Worm (Caenorhabditis elegans): ENCODE data around the gene scav-4.

The scav-4 gene

DNA sequence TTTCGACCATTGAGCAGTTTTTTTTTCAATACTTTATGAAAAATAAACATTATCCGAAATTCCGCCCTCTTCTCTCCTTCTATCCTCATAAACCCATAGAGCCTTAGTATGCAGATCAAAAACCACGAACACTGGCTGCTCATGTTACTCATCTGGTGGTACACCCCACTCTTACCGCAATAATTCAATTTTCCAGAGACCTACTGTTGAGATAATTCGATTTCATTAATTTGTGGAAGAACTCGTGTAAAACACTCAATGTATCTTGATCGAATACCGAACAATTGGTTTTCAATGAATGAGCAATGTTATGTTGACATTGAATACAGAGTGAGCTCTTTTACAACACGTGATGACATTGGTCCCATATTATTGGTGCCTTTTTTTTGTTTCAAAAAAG is 39.9 kb downstream of the scav-4 start:
- TF ChIP-seq nhr-21 (tag; optimal IDR thresholded peaks at IDR 0.05) (no peak), Y55F3AM.14 (GFP tag; optimal IDR thresholded peaks at IDR 0.05) (no peak), fos-1 (tag; optimal IDR thresholded peaks at IDR 0.05) (no peak), nhr-129 (tag; optimal IDR thresholded peaks at IDR 0.05) (no peak), lin-39 (tag; optimal IDR thresholded peaks at IDR 0.05) (no peak), nhr-10 (tag; optimal IDR thresholded peaks at IDR 0.05) (no peak), blmp-1 (tag; optimal IDR thresholded peaks at IDR 0.05; ENCODE audit: insufficient read depth) (no peak)

DNA sequence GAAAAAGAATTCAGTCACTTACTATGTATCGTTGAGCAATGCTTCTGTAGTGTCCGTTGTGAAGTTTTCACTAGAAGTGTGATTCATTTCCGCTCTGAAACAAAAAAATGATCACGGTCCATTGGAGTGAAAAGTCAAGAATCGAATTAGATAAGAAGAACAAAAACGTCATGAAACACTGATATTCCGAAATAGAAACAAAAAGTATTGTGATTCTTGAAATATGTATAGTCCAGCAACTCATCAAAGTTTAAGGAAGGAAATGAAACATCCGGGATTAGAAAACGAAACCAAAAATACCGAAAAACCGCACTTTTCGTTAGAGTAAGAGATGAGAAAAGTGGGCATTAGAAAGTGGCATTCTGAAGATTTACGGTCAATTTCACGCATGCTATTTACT is 51.0 kb downstream of the scav-4 start, which contains the start of gene npr-10:
Gene npr-10 (minus strand): TSS at position 101 of the 400 bp plus-strand sequence.
- TF ChIP-seq skn-1 (tag; optimal IDR thresholded peaks at IDR 0.05), result no peak
- TF ChIP-seq ceh-16 (tag; optimal IDR thresholded peaks at IDR 0.05), result no peak
- no peak for TF ChIP-seq lin-39 (tag; optimal IDR thresholded peaks at IDR 0.05)
- TF ChIP-seq alr-1 (tag; optimal IDR thresholded peaks at IDR 0.05), result no peak
- TF ChIP-seq lin-13 (GFP tag; optimal IDR thresholded peaks at IDR 0.05), result no peak
- TF ChIP-seq nhr-6 (tag; optimal IDR thresholded peaks at IDR 0.05), result no peak

ce11 chrX:13033850-13034249 is 52.3 kb downstream of the scav-4 start:
- TF ChIP-seq sma-3 (GFP tag; optimal IDR thresholded peaks at IDR 0.05) (no peak), sem-4 (tag; optimal IDR thresholded peaks at IDR 0.05) (no peak), nhr-21 (tag; optimal IDR thresholded peaks at IDR 0.05) (no peak), Y55F3AM.14 (GFP tag; optimal IDR thresholded peaks at IDR 0.05) (no peak), peb-1 (tag; optimal IDR thresholded peaks at IDR 0.05) (no peak), zag-1 (tag; optimal IDR thresholded peaks at IDR 0.05) (no peak), lin-13 (GFP tag; optimal IDR thresholded peaks at IDR 0.05) (no peak), unc-39 (tag; optimal IDR thresholded peaks at IDR 0.05) (no peak), nhr-237 (tag; optimal IDR thresholded peaks at IDR 0.05) (no peak), ceh-82 (tag; optimal IDR thresholded peaks at IDR 0.05) (no peak), fos-1 (tag; optimal IDR thresholded peaks at IDR 0.05) (no peak), ztf-1 (GFP tag; conservative IDR thresholded peaks at IDR 0.05) (no peak)

DNA sequence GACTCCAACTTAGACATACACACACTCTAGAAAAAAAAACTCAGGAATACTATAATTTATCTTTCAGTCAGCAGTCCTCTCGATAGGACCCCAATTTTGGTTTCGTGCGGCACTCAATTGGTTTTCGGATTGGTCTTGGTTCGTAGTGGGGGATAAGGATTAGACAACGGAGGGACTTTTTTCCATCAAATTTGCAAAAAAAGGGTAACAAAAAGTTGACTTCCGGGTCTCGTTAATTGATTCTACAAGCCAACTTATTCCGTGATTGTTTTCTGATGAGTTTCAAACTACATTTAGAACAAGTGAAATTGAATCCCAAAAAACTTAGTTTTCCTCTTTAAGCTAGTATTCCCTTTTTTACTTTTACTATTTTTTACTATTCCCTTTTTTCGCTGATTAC is 52.8 kb downstream of the scav-4 start:
- TF ChIP-seq ZK546.5 (tag; optimal IDR thresholded peaks at IDR 0.05) (no peak), fos-1 (tag; optimal IDR thresholded peaks at IDR 0.05) (no peak), nhr-129 (tag; optimal IDR thresholded peaks at IDR 0.05) (no peak), elt-1 (tag; optimal IDR thresholded peaks at IDR 0.05) (no peak), alr-1 (tag; optimal IDR thresholded peaks at IDR 0.05) (no peak), ceh-82 (tag; optimal IDR thresholded peaks at IDR 0.05) (no peak), ztf-1 (GFP tag; conservative IDR thresholded peaks at IDR 0.05) (no peak), sma-3 (GFP tag; optimal IDR thresholded peaks at IDR 0.05) (no peak), unc-55 (GFP tag; optimal IDR thresholded peaks at IDR 0.05) (no peak), Y55F3AM.14 (GFP tag; optimal IDR thresholded peaks at IDR 0.05) (no peak), nhr-25 (tag; optimal IDR thresholded peaks at IDR 0.05) (no peak), aly-2 (tag; optimal IDR thresholded peaks at IDR 0.05) (no peak), snpc-4 (tag; optimal IDR thresholded peaks at IDR 0.05) (no peak), R02D3.7 (tag; optimal IDR thresholded peaks at IDR 0.05) (no peak), lin-39 (tag; optimal IDR thresholded peaks at IDR 0.05) (no peak), lin-11 (tag; optimal IDR thresholded peaks at IDR 0.05) (no peak), nhr-237 (tag; optimal IDR thresholded peaks at IDR 0.05) (no peak), ztf-11 (tag; optimal IDR thresholded peaks at IDR 0.05) (no peak), nhr-21 (tag; optimal IDR thresholded peaks at IDR 0.05) (no peak), ceh-16 (tag; optimal IDR thresholded peaks at IDR 0.05) (no peak)

All from whole organism, L2 larva.